Fruit fly (Drosophila melanogaster) whole organism, embryonic: ENCODE results near the gene CG34461.

ENCODE experiments used
- Abd-B ChIP-seq: fragments of 200-800 bp; sonication (Bioruptor generic); optimal IDR thresholded peaks from 2 replicates; lab custom pipeline; 2018; ENCODE audit warnings: missing biosample characterization, mild to moderate bottlenecking, missing genetic modification characterization, moderate library complexity
- BEAF-32 ChIP-seq: fragments of 200-800 bp; sonication (Bioruptor generic); optimal IDR thresholded peaks from 3 replicates; lab custom pipeline; 2017; ENCODE audit warnings: missing biosample characterization, missing genetic modification characterization, mild to moderate bottlenecking, moderate library complexity, missing genetic modification reagents
- CG10274 ChIP-seq: fragments of 200-800 bp; sonication (Bioruptor generic); optimal IDR thresholded peaks from 3 replicates; lab custom pipeline; 2017; ENCODE audit warnings: missing biosample characterization, mild to moderate bottlenecking, missing genetic modification characterization
- CG10321 ChIP-seq: fragments of 200-800 bp; sonication (Bioruptor generic); IDR thresholded peaks from 2 replicates; pipeline ENCODE4 v1.3.6; 2022; ENCODE audit warnings: missing biosample characterization, missing genetic modification characterization
- CG10543 ChIP-seq: fragments of 200-800 bp; sonication (Bioruptor generic); optimal IDR thresholded peaks from 3 replicates; lab custom pipeline; 2017; ENCODE audit warnings: missing biosample characterization, mild to moderate bottlenecking, missing genetic modification characterization, moderate library complexity
- CG11247 ChIP-seq: fragments of 200-800 bp; sonication (Bioruptor generic); IDR thresholded peaks from 2 replicates; pipeline ENCODE4 v1.3.6; 2022; ENCODE audit warnings: missing biosample characterization, missing genetic modification characterization
- CG14050 ChIP-seq: fragments of 200-800 bp; sonication (Bioruptor generic); IDR thresholded peaks from 3 replicates; pipeline ENCODE4 v1.3.6; 2022; ENCODE audit warnings: missing biosample characterization, missing genetic modification characterization
- CG16813 ChIP-seq: fragments of 200-800 bp; sonication (Bioruptor generic); IDR thresholded peaks from 3 replicates; pipeline ENCODE4 v1.3.6; 2022; ENCODE audit warnings: missing biosample characterization, missing genetic modification characterization; ENCODE audit not compliant: partially characterized antibody
- CG17612 ChIP-seq: fragments of 200-800 bp; sonication (Bioruptor generic); IDR thresholded peaks from 2 replicates; pipeline ENCODE4 v1.3.6; 2022; ENCODE audit warnings: missing biosample characterization, missing genetic modification characterization
- CG17912 ChIP-seq: fragments of 200-800 bp; sonication (Bioruptor generic); optimal IDR thresholded peaks from 2 replicates; lab custom pipeline; 2018; ENCODE audit warnings: missing biosample characterization, mild to moderate bottlenecking, missing genetic modification characterization
- CG2889 ChIP-seq: fragments of 200-800 bp; sonication (Bioruptor generic); IDR thresholded peaks from 3 replicates; pipeline ENCODE4 v1.3.6; 2022; ENCODE audit warnings: missing biosample characterization, missing genetic modification characterization
- CG30403 ChIP-seq: fragments of 200-800 bp; sonication (Bioruptor generic); optimal IDR thresholded peaks from 3 replicates; lab custom pipeline; 2016; ENCODE audit warnings: missing biosample characterization, missing genetic modification characterization
- CG3065 ChIP-seq: fragments of 200-800 bp; sonication (Bioruptor generic); optimal IDR thresholded peaks from 2 replicates; lab custom pipeline; 2016; ENCODE audit warnings: missing biosample characterization, missing genetic modification characterization
- CG31365 ChIP-seq: fragments of 200-800 bp; sonication (Bioruptor generic); optimal IDR thresholded peaks from 2 replicates; lab custom pipeline; 2018; ENCODE audit warnings: missing biosample characterization, mild to moderate bottlenecking, missing genetic modification characterization
- CG3281 ChIP-seq: fragments of 200-800 bp; sonication (Bioruptor generic); optimal IDR thresholded peaks from 3 replicates; lab custom pipeline; 2017; ENCODE audit warnings: missing biosample characterization, mild to moderate bottlenecking, missing genetic modification characterization
- CG34224 ChIP-seq: fragments of 200-800 bp; sonication (Bioruptor generic); IDR thresholded peaks from 3 replicates; pipeline ENCODE4 v1.3.6; 2022; ENCODE audit warnings: missing biosample characterization, missing genetic modification characterization; ENCODE audit not compliant: partially characterized antibody
- CG42726 ChIP-seq: fragments of 200-800 bp; sonication (Bioruptor generic); IDR thresholded peaks from 2 replicates; pipeline ENCODE4 v1.3.6; 2022; ENCODE audit warnings: missing biosample characterization, missing genetic modification characterization; ENCODE audit not compliant: partially characterized antibody
- CG4282 ChIP-seq: fragments of 200-800 bp; sonication (Bioruptor generic); optimal IDR thresholded peaks from 2 replicates; lab custom pipeline; 2016; ENCODE audit warnings: missing biosample characterization, missing genetic modification characterization
- CG7357 ChIP-seq: fragments of 200-800 bp; sonication (Bioruptor generic); IDR thresholded peaks from 3 replicates; pipeline ENCODE4 v1.3.6; 2022; ENCODE audit warnings: missing biosample characterization, missing genetic modification characterization
- CG7372 ChIP-seq: fragments of 200-800 bp; sonication (Bioruptor generic); IDR thresholded peaks from 2 replicates; pipeline ENCODE4 v1.3.6; 2022; ENCODE audit warnings: missing biosample characterization, missing genetic modification characterization
- CG8478 ChIP-seq: fragments of >200 bp; optimal IDR thresholded peaks from 2 replicates; lab custom pipeline; 2018
- CTCF ChIP-seq: fragments of 200-800 bp; sonication (Bioruptor generic); optimal IDR thresholded peaks from 2 replicates; lab custom pipeline; 2017; ENCODE audit warnings: missing biosample characterization, mild to moderate bottlenecking, missing genetic modification characterization, moderate library complexity
- CoRest ChIP-seq: fragments of 200-800 bp; sonication (Bioruptor generic); optimal IDR thresholded peaks from 3 replicates; lab custom pipeline; 2018; ENCODE audit warnings: missing biosample characterization, mild to moderate bottlenecking, missing genetic modification characterization, moderate library complexity
- D19B ChIP-seq: fragments of 200-800 bp; sonication (Bioruptor generic); optimal IDR thresholded peaks from 2 replicates; lab custom pipeline; 2017; ENCODE audit warnings: missing biosample characterization, mild to moderate bottlenecking, missing genetic modification characterization
- Ets97D ChIP-seq: fragments of 200-800 bp; sonication (Bioruptor generic); optimal IDR thresholded peaks from 3 replicates; lab custom pipeline; 2016; ENCODE audit warnings: missing biosample characterization, missing genetic modification characterization
- Fer2 ChIP-seq: fragments of 200-800 bp; sonication (Bioruptor generic); optimal IDR thresholded peaks from 2 replicates; lab custom pipeline; 2018; ENCODE audit warnings: missing biosample characterization, mild to moderate bottlenecking, missing genetic modification characterization, moderate library complexity
- GATAe ChIP-seq: fragments of 200-800 bp; sonication (Bioruptor generic); conservative IDR thresholded peaks from 2 replicates; pipeline ENCODE4 v1.3.6; 2022; ENCODE audit warnings: missing biosample characterization, missing genetic modification characterization
- HLH4C ChIP-seq: fragments of 200-800 bp; sonication (Bioruptor generic); IDR thresholded peaks from 3 replicates; pipeline ENCODE4 v1.3.6; 2022; ENCODE audit warnings: missing biosample characterization, missing genetic modification characterization; ENCODE audit not compliant: partially characterized antibody
- Hand ChIP-seq: fragments of 200-800 bp; sonication (Bioruptor generic); optimal IDR thresholded peaks from 2 replicates; lab custom pipeline; 2017; ENCODE audit warnings: mild to moderate bottlenecking, missing biosample characterization, missing genetic modification reagents, missing genetic modification characterization
- HmgD ChIP-seq: fragments of 200-800 bp; sonication (Bioruptor generic); optimal IDR thresholded peaks from 3 replicates; lab custom pipeline; 2016; ENCODE audit warnings: missing biosample characterization, missing genetic modification characterization
- Myb ChIP-seq: fragments of 200-800 bp; sonication (Bioruptor generic); optimal IDR thresholded peaks from 2 replicates; lab custom pipeline; 2016; ENCODE audit warnings: missing biosample characterization, missing genetic modification characterization
- NfI ChIP-seq: fragments of 200-800 bp; sonication (Bioruptor generic); optimal IDR thresholded peaks from 3 replicates; lab custom pipeline; 2018; ENCODE audit warnings: missing biosample characterization, mild to moderate bottlenecking, missing genetic modification characterization, moderate library complexity
- Scr ChIP-seq: fragments of 200-800 bp; sonication (Bioruptor generic); IDR thresholded peaks from 2 replicates; pipeline ENCODE4 v1.3.6; 2022; ENCODE audit warnings: missing biosample characterization, missing genetic modification characterization; ENCODE audit not compliant: partially characterized antibody
- Taf1 ChIP-seq: fragments of 200-800 bp; sonication (Bioruptor generic); IDR thresholded peaks from 2 replicates; pipeline ENCODE4 v1.3.6; 2022; ENCODE audit warnings: missing biosample characterization, missing genetic modification characterization
- ap ChIP-seq: fragments of 200-800 bp; sonication (Bioruptor generic); IDR thresholded peaks from 2 replicates; pipeline ENCODE4 v1.3.6; 2022; ENCODE audit warnings: missing biosample characterization, missing genetic modification characterization
- chif ChIP-seq, 2 experiments: fragments of 200-800 bp; sonication (Bioruptor generic); optimal IDR thresholded peaks; 3 replicates each; lab custom pipeline; 2016; ENCODE audit warnings: missing biosample characterization in 2 of 2, missing genetic modification characterization in 2 of 2
- croc ChIP-seq: fragments of 200-800 bp; sonication (Bioruptor generic); conservative IDR thresholded peaks from 3 replicates; pipeline ENCODE4 v1.3.6; 2022; ENCODE audit warnings: missing biosample characterization, missing genetic modification characterization
- dmrt11E ChIP-seq: fragments of 200-800 bp; sonication (Bioruptor generic); optimal IDR thresholded peaks from 3 replicates; lab custom pipeline; 2018; ENCODE audit warnings: missing biosample characterization, mild to moderate bottlenecking, missing genetic modification characterization, moderate library complexity
- esg ChIP-seq: fragments of 200-800 bp; sonication (Bioruptor generic); conservative IDR thresholded peaks from 2 replicates; pipeline ENCODE4 v1.3.6; 2022; ENCODE audit warnings: missing biosample characterization, missing genetic modification characterization
- eve ChIP-seq, 2 experiments: fragments of >200 bp; optimal IDR thresholded peaks; 2 replicates each; lab custom pipeline; 2017; ENCODE audit warnings: missing biosample characterization in 2 of 2, missing genetic modification characterization in 2 of 2
- exex ChIP-seq: fragments of 200-800 bp; sonication (Bioruptor generic); optimal IDR thresholded peaks from 4 replicates; lab custom pipeline; 2018; ENCODE audit warnings: missing biosample characterization, mild to moderate bottlenecking, missing genetic modification characterization, moderate library complexity
- her ChIP-seq: fragments of 200-800 bp; sonication (Bioruptor generic); optimal IDR thresholded peaks from 2 replicates; lab custom pipeline; 2016; ENCODE audit warnings: missing biosample characterization, missing genetic modification characterization
- kay ChIP-seq: fragments of 200-800 bp; sonication (Bioruptor generic); optimal IDR thresholded peaks from 2 replicates; lab custom pipeline; 2016; ENCODE audit warnings: missing biosample characterization, missing genetic modification characterization
- knrl ChIP-seq: fragments of 200-800 bp; sonication (Bioruptor generic); IDR thresholded peaks from 3 replicates; pipeline ENCODE4 v1.3.6; 2022; ENCODE audit warnings: missing biosample characterization, missing genetic modification characterization; ENCODE audit not compliant: partially characterized antibody
- pfk ChIP-seq: fragments of 200-800 bp; sonication (Bioruptor generic); optimal IDR thresholded peaks from 2 replicates; lab custom pipeline; 2018; ENCODE audit warnings: missing biosample characterization, mild to moderate bottlenecking, missing genetic modification characterization, moderate library complexity
- schlank ChIP-seq: fragments of 200-800 bp; sonication (Bioruptor generic); optimal IDR thresholded peaks from 2 replicates; lab custom pipeline; 2018; ENCODE audit warnings: missing biosample characterization, mild to moderate bottlenecking, missing genetic modification characterization
- seq ChIP-seq: fragments of 200-800 bp; sonication (Bioruptor generic); IDR thresholded peaks from 2 replicates; pipeline ENCODE4 v1.3.6; 2022; ENCODE audit warnings: missing biosample characterization, missing genetic modification characterization
- stc ChIP-seq: fragments of 200-800 bp; sonication (Bioruptor generic); IDR thresholded peaks from 2 replicates; pipeline ENCODE4 v1.3.6; 2022; ENCODE audit warnings: missing biosample characterization, missing genetic modification characterization
- tll ChIP-seq, 2 experiments: fragments of 200-800 bp in 1 of 2; fragments of >200 bp in 1 of 2; sonication (Bioruptor generic) in 1 of 2; optimal IDR thresholded peaks; 2 replicates each; lab custom pipeline; 2017 to 2019; ENCODE audit warnings: missing biosample characterization in 2 of 2, missing genetic modification characterization in 2 of 2, mild to moderate bottlenecking in 1 of 2, moderate library complexity in 1 of 2

The CG34461 gene

DNA sequence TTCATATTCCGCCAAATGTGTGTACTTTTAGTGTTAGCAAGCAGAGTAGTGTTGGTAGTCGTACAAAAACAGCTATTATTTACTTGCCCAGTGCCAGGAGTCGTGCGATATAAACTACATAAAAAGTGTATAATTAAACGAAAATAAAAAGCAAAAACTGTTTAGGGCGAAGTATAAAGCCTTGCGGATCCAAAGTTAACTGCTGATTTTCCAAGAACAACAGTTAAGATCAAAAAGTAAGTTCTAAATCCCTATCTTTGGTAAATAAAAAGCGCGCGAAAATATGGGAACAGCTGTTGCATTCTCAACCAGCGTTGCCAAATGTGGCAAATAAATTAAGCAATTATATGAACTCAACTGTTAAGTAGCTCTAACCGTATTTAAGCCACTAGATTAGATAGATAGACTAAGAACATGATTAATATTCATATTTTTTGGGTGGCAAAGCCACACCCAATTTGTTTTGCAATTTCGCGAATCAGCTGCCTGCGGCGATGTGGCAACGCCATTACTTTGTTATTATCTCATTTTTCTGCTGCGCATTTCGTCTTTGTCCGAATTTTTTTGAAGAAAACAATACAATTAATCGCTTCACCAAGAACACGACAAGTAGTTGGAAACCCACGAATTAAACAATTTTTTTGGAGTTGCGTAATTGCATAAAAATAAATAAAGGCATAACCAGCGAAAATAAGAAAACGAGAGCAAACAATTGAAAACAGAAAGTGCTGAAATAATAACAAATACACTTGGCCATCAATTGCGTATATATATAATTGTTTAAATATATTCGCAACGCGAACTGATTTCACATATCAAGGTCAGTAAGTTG is 14.8 kb downstream of the CG34461 start, which contains the start of the genes Prim1 and CG7083 (continued):
- TF ChIP-seq seq (GFP tag; lab: Robert Waterston, UW) (0 out of 2 replicates have a peak, but pooled peaks have one; percentile 27), CG30403 (GFP tag; lab: Kevin White, UChicago) (peak; percentile 68), Fer2 (no peak), stc (GFP tag; lab: Robert Waterston, UW) (peak; percentile 42; the same call in 1 of the 2 replicates), NfI (GFP tag; lab: Kevin White, UChicago) (peak; percentile 60), ap (no peak), Abd-B (GFP tag; lab: Kevin White, UChicago) (peak; percentile 50), Hand (GFP tag; lab: Kevin White, UChicago) (no peak), CG8478 (no peak), HmgD (GFP tag; lab: Kevin White, UChicago) (peak; percentile 26), CG14050 (peak; percentile 42; the same call in 1 of the 3 replicates), D19B (no peak), dmrt11E (tag; lab: Kevin White, UChicago) (peak; percentile 47), BEAF-32 (peak; percentile 43), CG17912 (no peak), schlank (tag; lab: Kevin White, UChicago) (no peak), pfk (no peak), CG10543 (GFP tag; lab: Kevin White, UChicago) (peak; percentile 76), Taf1 (GFP tag; lab: Robert Waterston, UW) (no peak), Ets97D (peak; percentile 33), CG34224 (GFP tag; lab: Robert Waterston, UW) (no peak), Myb (GFP tag; lab: Kevin White, UChicago) (peak; percentile 55), CG7357 (GFP tag; lab: Robert Waterston, UW) (no peak), CG16813 (no peak), CG3281 (peak; percentile 69), GATAe (GFP tag; lab: Robert Waterston, UW) (no peak; the same call in 1 of the 2 replicates), CG17612 (GFP tag; lab: Robert Waterston, UW) (no peak), tll (GFP tag; optimal IDR thresholded peaks at IDR 0.05; lab: Kevin White, UChicago) (no peak), Scr (GFP tag; lab: Robert Waterston, UW) (peak; percentile 48), esg (GFP tag; lab: Robert Waterston, UW) (no peak), CG2889 (GFP tag; lab: Robert Waterston, UW) (no peak), CG7372 (GFP tag; lab: Robert Waterston, UW) (no peak), CG10274 (no peak), exex (peak; percentile 35), her (GFP tag; lab: Kevin White, UChicago) (peak; percentile 61), CG31365 (tag; lab: Kevin White, UChicago) (no peak), chif (GFP tag; optimal IDR thresholded peaks at IDR 0.05; lab: Kevin White, UChicago) (peak; percentile 51 to 60), CG3065 (no peak), croc (no peak), CTCF (GFP tag; lab: Kevin White, UChicago) (peak; percentile 40), CG42726 (GFP tag; lab: Robert Waterston, UW) (no peak), kay (GFP tag; lab: Kevin White, UChicago) (no peak), CoRest (tag; lab: Kevin White, UChicago) (peak; percentile 71), HLH4C (GFP tag; lab: Robert Waterston, UW) (no peak), CG10321 (GFP tag; lab: Robert Waterston, UW) (no peak), eve (GFP tag; optimal IDR thresholded peaks at IDR 0.05; lab: Kevin White, UChicago) (no peak), CG4282 (GFP tag; lab: Kevin White, UChicago) (no peak), knrl (GFP tag; lab: Robert Waterston, UW) (no peak), CG11247 (GFP tag; lab: Robert Waterston, UW) (no peak)
